Worm (Caenorhabditis elegans) whole organism, L4 larva: ENCODE results near the gene R13A1.5.

Source experiments
- R02D3.7 ChIP-seq: fragments of 150-350 bp; sonication (generic microtip); optimal IDR thresholded peaks from 3 replicates; lab custom pipeline; 2014; ENCODE audit warnings: missing biosample characterization, missing genetic modification characterization
- ceh-44 ChIP-seq: fragments of 200-800 bp; sonication (Bioruptor generic); IDR thresholded peaks from 2 replicates; pipeline ENCODE4 v1.3.6; 2022; ENCODE audit warnings: missing genetic modification reagents, missing genetic modification characterization, missing compliant biosample characterization
- dpl-1 ChIP-seq: fragments of 150-350 bp; optimal IDR thresholded peaks from 2 replicates; lab custom pipeline; 2014; ENCODE audit warnings: missing biosample characterization, missing genetic modification reagents, missing genetic modification characterization
- egl-27 ChIP-seq: sonication (generic microtip); optimal IDR thresholded peaks from 3 replicates; lab custom pipeline; 2017; ENCODE audit warnings: missing biosample characterization, missing genetic modification reagents, missing genetic modification characterization
- lin-39 ChIP-seq: fragments of 150-350 bp; optimal IDR thresholded peaks from 2 replicates; lab custom pipeline; 2014; ENCODE audit warnings: missing biosample characterization, missing genetic modification reagents, missing genetic modification characterization
- madf-9 ChIP-seq: fragments of 200-800 bp; sonication (Bioruptor generic); conservative IDR thresholded peaks from 2 replicates; pipeline ENCODE4 v1.3.6; 2022; ENCODE audit warnings: missing genetic modification reagents, missing genetic modification characterization, missing compliant biosample characterization
- nhr-48 ChIP-seq: sonication (generic microtip); optimal IDR thresholded peaks from 2 replicates; lab custom pipeline; 2016; ENCODE audit warnings: mild to moderate bottlenecking, missing genetic modification characterization, missing compliant biosample characterization
- snpc-4 ChIP-seq: fragments of 150-350 bp; optimal IDR thresholded peaks from 2 replicates; lab custom pipeline; 2014; ENCODE audit warnings: missing biosample characterization, missing genetic modification characterization
- spr-1 ChIP-seq: sonication (generic microtip); optimal IDR thresholded peaks from 2 replicates; lab custom pipeline; 2016; ENCODE audit warnings: mild to moderate bottlenecking, missing genetic modification characterization, missing compliant biosample characterization
- tag-97 ChIP-seq: fragments of 200-800 bp; sonication (Bioruptor generic); IDR thresholded peaks from 2 replicates; pipeline ENCODE4 v1.3.6; 2022; ENCODE audit warnings: missing genetic modification characterization, missing compliant biosample characterization
- unc-39 ChIP-seq: sonication (generic microtip); optimal IDR thresholded peaks from 2 replicates; lab custom pipeline; 2017; ENCODE audit warnings: missing biosample characterization, missing genetic modification characterization
- unc-62 ChIP-seq, 3 experiments: fragments of 150-350 bp in 1 of 3; sonication (generic microtip); optimal IDR thresholded peaks in 2 of 3; peaks in 1 of 3; 1 replicate in 1 of 3; 2 replicates in 2 of 3; lab custom pipeline; 2014 to 2017; ENCODE audit warnings: missing biosample characterization in 3 of 3, missing genetic modification characterization in 3 of 3, missing genetic modification reagents in 3 of 3, missing genotype in 1 of 3
- zag-1 ChIP-seq: fragments of 150-350 bp; optimal IDR thresholded peaks from 2 replicates; lab custom pipeline; 2014; ENCODE audit warnings: missing biosample characterization, missing genetic modification characterization
- ztf-11 ChIP-seq: fragments of 150-350 bp; optimal IDR thresholded peaks from 2 replicates; lab custom pipeline; 2014; ENCODE audit warnings: missing biosample characterization, missing genetic modification characterization

DNA sequence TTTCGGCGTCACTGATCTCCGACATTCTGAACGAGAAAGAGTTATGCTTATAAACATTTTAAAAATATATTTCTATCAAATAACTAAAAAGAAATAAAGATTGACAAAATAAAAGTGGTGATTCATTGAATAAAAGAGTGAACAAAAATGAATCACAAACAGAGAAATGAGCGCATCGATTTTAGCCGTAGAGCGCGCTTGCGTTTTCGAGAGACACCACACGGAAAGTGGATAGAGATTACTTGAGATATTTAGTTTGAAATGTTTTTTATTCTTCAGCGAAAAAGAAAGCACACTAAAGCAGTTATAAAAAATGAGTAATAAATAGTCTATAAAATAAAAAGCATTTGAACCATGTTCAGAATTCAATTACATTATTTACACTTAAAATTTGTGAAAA lies 38.6 kb upstream of the R13A1.5 start, which contains the start of gene cap-1:
- TF ChIP-seq dpl-1: peak; percentile 58
- no peak for TF ChIP-seq spr-1 (tag; lab: Kevin White, UChicago)
- TF ChIP-seq snpc-4 (tag; lab: Kevin White, UChicago): no peak
- TF ChIP-seq tag-97: no peak
- no peak for TF ChIP-seq nhr-48 (tag; lab: Kevin White, UChicago)
- no peak for TF ChIP-seq madf-9
- no peak for TF ChIP-seq ztf-11 (tag; lab: Kevin White, UChicago)
- TF ChIP-seq egl-27 (tag; lab: Kevin White, UChicago): no peak
- TF ChIP-seq R02D3.7 (tag; lab: Kevin White, UChicago): no peak
- no peak for TF ChIP-seq unc-62 (GFP tag; optimal IDR thresholded peaks at IDR 0.05 in 1 of 2; lab: Kevin White, UChicago)
- TF ChIP-seq unc-62 (tag; optimal IDR thresholded peaks at IDR 0.05; lab: Kevin White, UChicago): no peak
- TF ChIP-seq ceh-44 (GFP tag; lab: Robert Waterston, UW): peak; percentile 78
- no peak for TF ChIP-seq lin-39 (tag; lab: Kevin White, UChicago)
- no peak for TF ChIP-seq unc-39 (tag; lab: Kevin White, UChicago)
- no peak for TF ChIP-seq zag-1 (tag; lab: Kevin White, UChicago)
